Worm (Caenorhabditis elegans): ENCODE data around the gene W06A7.2.
A peak's percentile ranks its signal among the peaks of the same experiment; 100 is the strongest.

W06A7.2 gene

ce11 chrV:14830267-14831175 lies 8.9 kb downstream of the W06A7.2 start (continued):
- TF ChIP-seq pha-4 (tag; optimal IDR thresholded peaks at IDR 0.05) = peak; percentile 44
- TF ChIP-seq pqm-1 (tag; optimal IDR thresholded peaks at IDR 0.05) = peak; percentile 92
- no peak for TF ChIP-seq nhr-12 (tag; optimal IDR thresholded peaks at IDR 0.05)
- TF ChIP-seq zag-1 (tag; optimal IDR thresholded peaks at IDR 0.05) = no peak
- TF ChIP-seq nfya-1 (tag; optimal IDR thresholded peaks at IDR 0.05; ENCODE audit: insufficient read depth) = no peak
- TF ChIP-seq ceh-9 (tag; optimal IDR thresholded peaks at IDR 0.05) = no peak
- no peak for TF ChIP-seq mdl-1 (tag; optimal IDR thresholded peaks at IDR 0.05)
- no peak for TF ChIP-seq daf-12 (tag; optimal IDR thresholded peaks at IDR 0.05)
- TF ChIP-seq lin-15B (tag; optimal IDR thresholded peaks at IDR 0.05) = no peak
- TF ChIP-seq unc-39 (tag; optimal IDR thresholded peaks at IDR 0.05) = no peak
- TF ChIP-seq jun-1 (tag; optimal IDR thresholded peaks at IDR 0.05) = peak; percentile 8
- TF ChIP-seq fos-1 (tag; optimal IDR thresholded peaks at IDR 0.05) = no peak
- peak; percentile 5 for TF ChIP-seq nhr-43 (tag; optimal IDR thresholded peaks at IDR 0.05; ENCODE audit: poor library complexity, severe bottlenecking)
- no peak for TF ChIP-seq elt-1 (tag; optimal IDR thresholded peaks at IDR 0.05)
- no peak for TF ChIP-seq nhr-11 (tag; optimal IDR thresholded peaks at IDR 0.05)
- no peak for TF ChIP-seq lsy-12 (tag; optimal IDR thresholded peaks at IDR 0.05)
- TF ChIP-seq R02D3.7 (tag; optimal IDR thresholded peaks at IDR 0.05) = no peak
- TF ChIP-seq ceh-16 (tag; optimal IDR thresholded peaks at IDR 0.05) = no peak
- no peak for TF ChIP-seq mml-1 (tag; optimal IDR thresholded peaks at IDR 0.05)
- no peak for TF ChIP-seq egl-5 (tag; optimal IDR thresholded peaks at IDR 0.05)
- TF ChIP-seq ama-1 (optimal IDR thresholded peaks at IDR 0.05) = no peak
- peak; percentile 17 for TF ChIP-seq lin-39 (tag; optimal IDR thresholded peaks at IDR 0.05)
- no peak for TF ChIP-seq nhr-237 (tag; optimal IDR thresholded peaks at IDR 0.05)
- TF ChIP-seq skn-1 (tag; optimal IDR thresholded peaks at IDR 0.05) = no peak
- peak; percentile 39 for TF ChIP-seq nhr-23 (tag; optimal IDR thresholded peaks at IDR 0.05)
- no peak for TF ChIP-seq ZK546.5 (tag; optimal IDR thresholded peaks at IDR 0.05)
- peak; percentile 48 for TF ChIP-seq nhr-25 (tag; optimal IDR thresholded peaks at IDR 0.05)
- TF ChIP-seq sea-2 (GFP tag; optimal IDR thresholded peaks at IDR 0.05) = no peak
- TF ChIP-seq tbx-2 (tag; optimal IDR thresholded peaks at IDR 0.05) = no peak

DNA sequence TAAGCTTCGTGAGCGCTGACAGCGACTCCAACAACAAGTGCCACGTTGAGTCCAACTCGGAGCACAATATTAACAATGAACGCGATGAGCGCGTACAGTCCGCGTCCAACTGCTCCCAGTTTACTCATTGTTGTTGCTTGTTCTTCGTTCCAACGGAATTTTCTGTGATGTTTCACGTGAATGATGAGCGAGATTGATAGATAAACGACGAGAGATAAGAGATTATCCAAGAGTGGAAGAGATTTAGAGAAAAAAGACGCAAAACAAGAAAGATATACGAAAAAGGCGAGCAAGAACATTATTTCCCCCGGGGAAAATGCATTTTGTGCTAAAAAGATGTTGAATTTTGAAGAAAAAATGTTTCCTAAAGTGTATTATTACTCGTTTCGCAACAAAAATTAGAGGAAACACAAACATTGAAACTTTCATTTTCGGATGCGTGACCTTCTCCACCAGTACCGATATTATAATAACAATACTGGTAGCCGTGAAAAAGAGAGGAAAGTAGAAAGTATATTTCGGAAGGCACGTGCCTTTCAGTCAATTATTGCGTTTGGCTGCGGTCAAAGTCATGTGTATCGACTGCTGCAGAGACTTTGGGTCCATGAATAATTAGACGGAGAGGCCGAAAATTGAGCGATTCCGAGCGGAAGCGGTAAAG lies 9.9 kb downstream of the W06A7.2 start:
- TF ChIP-seq hmg-11 (tag; optimal IDR thresholded peaks at IDR 0.05) = no peak
- TF ChIP-seq sea-2 (GFP tag; optimal IDR thresholded peaks at IDR 0.05) = no peak
- peak; percentile 41 for TF ChIP-seq lin-39 (tag; optimal IDR thresholded peaks at IDR 0.05)
- TF ChIP-seq tbx-2 (tag; optimal IDR thresholded peaks at IDR 0.05) = no peak
- peak; percentile 31 for TF ChIP-seq unc-62 (GFP tag; optimal IDR thresholded peaks at IDR 0.05)
- no peak for TF ChIP-seq R02D3.7 (tag; optimal IDR thresholded peaks at IDR 0.05)
- TF ChIP-seq lsy-12 (tag; optimal IDR thresholded peaks at IDR 0.05) = no peak
- TF ChIP-seq fos-1 (tag; optimal IDR thresholded peaks at IDR 0.05) = no peak
- TF ChIP-seq elt-1 (tag; optimal IDR thresholded peaks at IDR 0.05) = peak; percentile 70
- peak; percentile 8 for TF ChIP-seq nhr-25 (tag; optimal IDR thresholded peaks at IDR 0.05)

DNA sequence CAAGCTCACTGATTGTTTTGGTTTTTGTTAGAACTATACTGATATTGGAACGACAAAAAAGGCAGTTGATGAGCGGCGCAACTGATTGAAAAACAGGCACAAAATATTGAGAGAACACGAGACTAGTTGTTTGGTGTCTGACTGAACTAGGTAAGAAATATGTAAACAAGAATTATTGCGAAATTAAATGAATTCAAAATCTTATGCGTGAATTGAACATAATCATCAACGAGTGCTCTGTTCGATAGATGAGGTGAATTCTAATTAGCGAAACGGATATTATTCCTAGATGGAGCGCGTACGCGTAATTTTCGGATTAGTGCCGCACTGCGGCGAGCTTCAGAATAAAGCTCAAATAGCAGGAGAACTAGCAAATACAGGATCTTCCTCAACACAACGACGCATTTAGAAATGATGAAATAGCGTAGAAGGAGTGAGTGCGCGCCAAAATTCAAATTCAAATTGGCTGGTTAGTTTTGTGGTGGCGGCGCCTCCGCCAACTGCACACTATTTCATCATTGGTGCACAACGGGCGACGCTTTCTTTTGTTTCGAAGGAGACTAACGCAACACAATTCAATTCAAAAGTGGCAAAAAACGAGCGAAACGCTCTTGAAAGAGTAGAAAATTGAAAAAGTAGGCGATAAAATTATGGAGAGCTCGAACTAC lies 10.6 kb downstream of the W06A7.2 start:
- TF ChIP-seq pha-4 (tag; optimal IDR thresholded peaks at IDR 0.05) (peak; percentile 58), skn-1 (tag; optimal IDR thresholded peaks at IDR 0.05) (no peak), pqm-1 (tag; optimal IDR thresholded peaks at IDR 0.05) (no peak)

DNA sequence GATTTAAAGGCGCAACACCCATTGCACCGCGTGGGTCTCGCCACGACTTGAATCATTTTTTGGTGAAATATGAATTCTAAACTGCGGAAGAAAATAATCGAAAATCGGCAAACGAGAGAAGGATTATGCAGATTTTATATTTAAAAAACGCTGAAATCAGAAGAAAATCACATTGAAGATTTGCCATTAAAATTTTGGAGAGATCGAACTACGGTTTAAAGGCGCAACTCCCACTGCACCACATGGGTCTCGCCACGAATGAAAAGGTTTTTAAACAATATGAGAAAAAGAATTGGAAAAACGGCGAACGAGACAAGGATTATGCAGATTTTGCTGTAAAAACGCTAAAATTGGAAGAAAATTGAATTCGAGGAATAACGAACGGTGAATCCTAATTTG lies 11.1 kb downstream of the W06A7.2 start:
- no peak for TF ChIP-seq R02D3.7 (tag; optimal IDR thresholded peaks at IDR 0.05)
- no peak for TF ChIP-seq elt-3 (tag; optimal IDR thresholded peaks at IDR 0.05)
- TF ChIP-seq zag-1 (tag; optimal IDR thresholded peaks at IDR 0.05) = no peak
- TF ChIP-seq ztf-11 (tag; optimal IDR thresholded peaks at IDR 0.05) = no peak
- TF ChIP-seq elt-1 (tag; optimal IDR thresholded peaks at IDR 0.05) = no peak
- TF ChIP-seq lsy-12 (tag; optimal IDR thresholded peaks at IDR 0.05) = no peak
- TF ChIP-seq nhr-67 (tag; optimal IDR thresholded peaks at IDR 0.05) = no peak
- TF ChIP-seq ZK546.5 (tag; optimal IDR thresholded peaks at IDR 0.05) = no peak
- TF ChIP-seq pha-4 (tag; optimal IDR thresholded peaks at IDR 0.05) = no peak
- no peak for TF ChIP-seq fkh-10 (GFP tag; optimal IDR thresholded peaks at IDR 0.05)
- no peak for TF ChIP-seq pqm-1 (tag; optimal IDR thresholded peaks at IDR 0.05)
- no peak for TF ChIP-seq ztf-4 (tag; optimal IDR thresholded peaks at IDR 0.05)
- TF ChIP-seq tbx-2 (tag; optimal IDR thresholded peaks at IDR 0.05) = no peak
- no peak for TF ChIP-seq lin-39 (tag; optimal IDR thresholded peaks at IDR 0.05)
- TF ChIP-seq unc-39 (tag; optimal IDR thresholded peaks at IDR 0.05) = no peak
- no peak for TF ChIP-seq mml-1 (tag; optimal IDR thresholded peaks at IDR 0.05)
- TF ChIP-seq eor-1 (tag; optimal IDR thresholded peaks at IDR 0.05) = no peak

Data from whole organism, L3 larva.